Worm (Caenorhabditis elegans): Measurements from ENCODE around the gene cit-1.2.

The cit-1.2 gene

DNA sequence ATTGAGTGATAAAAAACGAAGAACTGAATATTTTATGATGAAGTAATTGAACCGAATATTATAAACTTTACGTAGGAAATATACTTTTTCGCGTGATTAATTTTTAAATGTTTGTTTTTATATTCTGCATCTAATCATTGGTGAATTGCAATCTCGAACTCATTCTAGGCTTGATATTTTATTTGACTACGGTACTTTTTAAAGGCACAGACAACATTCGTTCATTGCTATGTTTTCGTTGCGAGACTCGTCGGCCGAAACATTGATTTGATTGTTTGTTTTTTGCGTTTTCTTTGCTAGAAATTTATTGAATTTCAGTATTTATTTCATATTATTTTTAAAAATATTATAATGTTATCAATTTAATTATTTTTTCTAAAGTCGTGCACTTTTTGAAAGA lies 32.8 kb upstream of the cit-1.2 start, which contains the start of gene C06G4.4:
Gene C06G4.4, minus strand, starts transcription at position 36 of the 400 bp plus-strand sequence.
- TF ChIP-seq med-1 (GFP tag; optimal IDR thresholded peaks at IDR 0.05; ENCODE audit: insufficient read depth) (no peak), klf-2 (GFP tag; conservative IDR thresholded peaks at IDR 0.05) (no peak), ref-1 (GFP tag; conservative IDR thresholded peaks at IDR 0.05) (no peak), tab-1 (GFP tag; IDR thresholded peaks at IDR 0.05) (no peak), T22C8.4 (GFP tag; IDR thresholded peaks at IDR 0.05) (no peak)

DNA sequence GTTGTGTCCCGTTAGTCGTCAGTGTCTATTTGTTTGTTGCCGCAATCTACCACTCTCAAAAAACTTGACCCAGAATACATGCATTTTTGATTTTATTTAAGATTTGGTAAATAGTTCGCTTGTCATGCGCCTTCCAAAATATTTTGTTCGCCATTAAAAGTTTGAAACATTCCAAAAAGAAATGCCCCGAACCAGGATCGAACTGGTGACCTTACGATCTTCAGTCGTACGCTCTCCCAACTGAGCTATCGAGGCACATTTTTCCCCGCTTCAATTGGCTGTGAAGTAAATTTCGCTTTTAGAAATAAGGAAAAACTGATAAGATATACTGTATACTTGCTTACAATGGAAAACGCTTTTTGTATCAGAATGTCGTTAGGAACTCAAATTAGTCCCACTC lies 32.3 kb upstream of the cit-1.2 start:
- TF ChIP-seq med-1 (GFP tag; optimal IDR thresholded peaks at IDR 0.05; ENCODE audit: insufficient read depth): no peak

DNA sequence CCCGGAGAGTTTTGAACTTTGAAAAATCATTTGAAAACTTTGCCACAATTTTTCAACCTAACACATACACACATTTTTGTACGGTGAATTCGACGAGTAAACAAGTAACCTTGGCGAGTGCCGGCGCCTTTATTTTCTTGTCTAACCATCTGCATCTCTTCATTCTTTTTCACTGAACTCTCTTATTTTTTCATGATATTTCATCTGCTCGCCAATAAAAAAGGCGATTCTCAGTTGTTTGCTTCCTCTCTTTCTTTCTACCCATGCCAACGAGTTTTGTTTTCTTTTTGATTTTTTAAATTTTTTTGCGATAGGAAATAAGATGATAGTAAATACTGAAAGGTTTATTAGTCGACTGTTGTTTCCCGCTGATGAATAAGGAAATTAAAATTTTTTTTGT lies 31.8 kb upstream of the cit-1.2 start:
- TF ChIP-seq tab-1 (GFP tag; IDR thresholded peaks at IDR 0.05) (no peak), ztf-23 (GFP tag; IDR thresholded peaks at IDR 0.05) (no peak)

DNA sequence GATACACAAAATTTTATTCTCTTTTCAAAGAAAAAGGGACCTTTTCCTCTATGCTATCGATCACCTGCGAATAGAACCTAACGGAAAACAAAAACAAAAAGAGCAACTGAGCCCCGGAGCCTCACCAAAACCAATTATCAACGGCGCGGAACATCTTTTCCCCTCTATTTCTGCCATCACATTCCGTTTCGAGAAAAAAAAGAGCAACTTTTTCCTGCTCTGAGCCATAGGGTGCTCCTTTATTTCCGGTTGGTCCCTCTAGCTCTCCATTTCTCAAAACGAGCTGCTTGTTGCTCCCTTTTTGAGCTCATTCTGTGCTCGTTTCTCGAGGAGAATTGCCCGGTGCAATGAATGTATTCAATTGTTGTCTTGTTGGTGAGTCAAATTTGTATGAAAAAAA lies 30.9 kb upstream of the cit-1.2 start, which contains the start of gene clp-1:
Gene clp-1, plus strand, starts transcription at position 301 of the 400 bp plus-strand sequence.
- no peak for TF ChIP-seq ref-1 (GFP tag; conservative IDR thresholded peaks at IDR 0.05)
- no peak for TF ChIP-seq med-1 (GFP tag; optimal IDR thresholded peaks at IDR 0.05; ENCODE audit: insufficient read depth)
- TF ChIP-seq tab-1 (GFP tag; IDR thresholded peaks at IDR 0.05): no peak
- TF ChIP-seq flt-1 (GFP tag; IDR thresholded peaks at IDR 0.05): no peak
- no peak for TF ChIP-seq cog-1 (tag; optimal IDR thresholded peaks at IDR 0.05)
- TF ChIP-seq ztf-29 (GFP tag; IDR thresholded peaks at IDR 0.05): no peak
- TF ChIP-seq T22C8.4 (GFP tag; IDR thresholded peaks at IDR 0.05): no peak
- TF ChIP-seq klf-2 (GFP tag; conservative IDR thresholded peaks at IDR 0.05): no peak
- TF ChIP-seq ztf-23 (GFP tag; IDR thresholded peaks at IDR 0.05): no peak

DNA sequence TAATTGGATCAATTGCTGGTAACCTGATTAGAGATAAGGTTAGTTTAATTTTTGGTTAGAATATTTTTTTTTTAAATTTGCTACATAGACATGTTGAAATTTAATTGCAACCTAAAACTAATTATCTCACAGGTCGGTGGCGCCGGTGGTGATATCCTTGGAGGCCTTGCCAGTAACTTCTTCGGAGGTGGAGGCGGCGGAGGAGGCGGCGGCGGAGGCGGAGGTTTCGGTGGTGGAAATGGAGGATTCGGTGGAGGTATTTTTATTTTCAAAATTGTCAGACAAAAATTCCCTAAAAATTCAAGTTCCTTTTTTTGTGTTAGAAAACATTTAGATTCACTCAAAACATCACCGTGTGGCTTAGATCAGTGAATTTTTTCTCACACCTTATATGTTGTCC lies 29.3 kb upstream of the cit-1.2 start:
- no peak for TF ChIP-seq flt-1 (GFP tag; IDR thresholded peaks at IDR 0.05)
- TF ChIP-seq T22C8.4 (GFP tag; IDR thresholded peaks at IDR 0.05): no peak
- no peak for TF ChIP-seq ztf-29 (GFP tag; IDR thresholded peaks at IDR 0.05)
- no peak for TF ChIP-seq cog-1 (tag; optimal IDR thresholded peaks at IDR 0.05)
- no peak for TF ChIP-seq tab-1 (GFP tag; IDR thresholded peaks at IDR 0.05)
- no peak for TF ChIP-seq ztf-23 (GFP tag; IDR thresholded peaks at IDR 0.05)
- TF ChIP-seq ref-1 (GFP tag; conservative IDR thresholded peaks at IDR 0.05): no peak
- TF ChIP-seq klf-2 (GFP tag; conservative IDR thresholded peaks at IDR 0.05): no peak
- TF ChIP-seq med-1 (GFP tag; optimal IDR thresholded peaks at IDR 0.05; ENCODE audit: insufficient read depth): no peak

DNA sequence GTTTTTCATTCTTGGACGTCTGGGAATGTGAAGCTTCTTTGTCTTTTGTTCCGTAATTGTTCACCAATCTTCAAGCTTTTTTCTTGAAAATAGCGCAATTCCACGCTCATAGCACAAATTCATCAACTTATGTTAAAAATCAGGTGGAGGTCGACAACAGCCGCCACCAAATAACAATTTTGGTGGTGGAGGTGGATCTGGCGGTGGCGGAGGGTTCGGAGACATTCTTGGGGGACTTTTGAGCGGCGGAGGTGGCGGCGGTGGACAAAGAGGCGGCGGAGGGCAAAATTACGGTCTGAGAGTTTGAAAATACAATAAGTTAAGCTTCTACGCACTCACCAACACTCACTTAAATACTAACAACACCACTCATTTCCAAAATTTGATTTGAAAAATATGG lies 28.6 kb upstream of the cit-1.2 start:
- TF ChIP-seq tab-1 (GFP tag; IDR thresholded peaks at IDR 0.05): no peak
- TF ChIP-seq ztf-29 (GFP tag; IDR thresholded peaks at IDR 0.05): no peak
- no peak for TF ChIP-seq cog-1 (tag; optimal IDR thresholded peaks at IDR 0.05)
- no peak for TF ChIP-seq flt-1 (GFP tag; IDR thresholded peaks at IDR 0.05)
- no peak for TF ChIP-seq T22C8.4 (GFP tag; IDR thresholded peaks at IDR 0.05)
- TF ChIP-seq ref-1 (GFP tag; conservative IDR thresholded peaks at IDR 0.05): no peak
- TF ChIP-seq med-1 (GFP tag; optimal IDR thresholded peaks at IDR 0.05; ENCODE audit: insufficient read depth): no peak
- TF ChIP-seq klf-2 (GFP tag; conservative IDR thresholded peaks at IDR 0.05): no peak
- no peak for TF ChIP-seq ztf-23 (GFP tag; IDR thresholded peaks at IDR 0.05)

DNA sequence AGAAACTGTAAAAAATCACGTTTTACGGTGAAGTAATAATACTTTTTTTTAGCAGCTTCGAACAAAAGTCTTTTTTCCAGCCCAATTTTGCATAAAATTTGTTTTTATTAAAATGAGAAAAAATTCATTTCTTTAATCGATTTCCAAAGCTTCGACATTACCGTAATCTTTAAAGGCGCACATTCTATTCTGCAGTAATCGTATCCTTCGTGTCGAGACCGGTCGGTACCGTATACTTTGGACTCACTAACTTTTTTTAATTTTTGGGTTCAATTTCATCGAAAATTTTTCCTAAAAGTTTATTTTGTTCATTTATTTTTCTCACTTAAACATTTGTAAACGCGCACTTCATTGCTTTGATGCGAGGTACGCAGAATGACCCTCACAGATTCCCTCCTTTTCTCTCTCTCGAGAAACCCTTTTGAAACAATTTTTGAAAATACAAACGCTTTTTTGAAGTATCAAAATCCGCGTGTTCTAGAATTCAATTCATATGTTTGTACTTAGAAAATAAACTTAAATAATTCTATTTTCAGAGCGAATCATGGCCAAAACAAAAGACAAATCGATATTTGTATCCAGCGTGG lies 23.9 kb upstream of the cit-1.2 start, which contains the start of gene hrpk-2:
Gene hrpk-2, plus strand, starts transcription at position 537 of the 587 bp plus-strand sequence.
- TF ChIP-seq flt-1 (GFP tag; IDR thresholded peaks at IDR 0.05) (no peak), med-1 (GFP tag; optimal IDR thresholded peaks at IDR 0.05; ENCODE audit: insufficient read depth) (no peak), ref-1 (GFP tag; conservative IDR thresholded peaks at IDR 0.05) (no peak), cog-1 (tag; optimal IDR thresholded peaks at IDR 0.05) (no peak), klf-2 (GFP tag; conservative IDR thresholded peaks at IDR 0.05) (no peak), ztf-23 (GFP tag; IDR thresholded peaks at IDR 0.05) (no peak), ztf-29 (GFP tag; IDR thresholded peaks at IDR 0.05) (no peak), tab-1 (GFP tag; IDR thresholded peaks at IDR 0.05) (no peak), T22C8.4 (GFP tag; IDR thresholded peaks at IDR 0.05) (no peak)

DNA sequence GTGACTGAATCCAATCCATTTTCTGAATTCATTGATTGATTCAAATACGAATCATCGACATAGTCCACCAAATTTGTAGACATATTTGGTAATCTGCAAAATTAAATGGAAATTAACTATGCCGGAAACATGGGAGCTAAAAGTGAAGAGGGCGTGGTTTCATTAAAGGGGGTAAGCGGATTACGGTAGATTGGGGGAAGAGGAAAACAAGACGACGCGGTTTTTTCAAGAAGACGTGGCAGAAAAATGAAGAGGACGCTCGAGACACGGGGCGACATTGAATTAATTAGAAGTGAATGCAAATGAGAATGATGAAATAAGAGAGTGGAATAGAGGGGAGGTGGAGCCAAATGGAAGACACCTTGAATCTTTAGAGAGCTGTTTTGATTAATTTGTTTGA lies 14.2 kb upstream of the cit-1.2 start, which contains the start of gene npr-17:
Gene npr-17, minus strand, starts transcription at position 101 of the 400 bp plus-strand sequence.
- TF ChIP-seq cog-1 (tag; optimal IDR thresholded peaks at IDR 0.05) (no peak), ztf-29 (GFP tag; IDR thresholded peaks at IDR 0.05) (no peak), ztf-23 (GFP tag; IDR thresholded peaks at IDR 0.05) (no peak), flt-1 (GFP tag; IDR thresholded peaks at IDR 0.05) (no peak), tab-1 (GFP tag; IDR thresholded peaks at IDR 0.05) (no peak), ref-1 (GFP tag; conservative IDR thresholded peaks at IDR 0.05) (no peak), klf-2 (GFP tag; conservative IDR thresholded peaks at IDR 0.05) (no peak), med-1 (GFP tag; optimal IDR thresholded peaks at IDR 0.05; ENCODE audit: insufficient read depth) (no peak)

DNA sequence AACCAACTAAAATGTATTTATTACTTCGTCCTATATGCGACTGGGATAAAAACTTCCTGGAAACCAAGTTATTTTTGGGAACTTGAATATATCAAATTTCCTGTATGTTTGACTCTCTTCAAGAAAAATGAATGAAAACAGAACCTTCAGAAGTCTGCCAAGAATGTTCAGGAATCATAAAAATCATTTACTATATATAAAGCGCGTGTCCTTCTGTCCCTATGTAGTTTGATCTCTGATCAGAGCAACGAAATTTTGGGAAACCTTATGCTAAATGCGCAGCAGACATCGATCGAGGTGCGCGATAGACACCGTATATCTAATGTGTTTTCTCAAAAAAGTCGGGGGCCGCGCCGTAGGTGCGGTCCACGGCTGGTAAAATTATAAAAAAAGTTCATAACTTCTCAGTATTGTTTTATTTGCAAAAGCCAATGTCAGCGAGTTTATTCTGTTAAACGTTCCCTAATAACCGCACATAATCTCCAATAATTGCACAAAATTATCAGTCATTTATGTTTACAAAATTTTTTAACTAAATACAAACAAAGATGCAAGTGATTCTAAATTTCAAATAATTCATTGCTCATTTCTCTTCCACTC lies 13.0 kb upstream of the cit-1.2 start:
- TF ChIP-seq ref-1 (GFP tag; conservative IDR thresholded peaks at IDR 0.05) (no peak), ztf-23 (GFP tag; IDR thresholded peaks at IDR 0.05) (no peak), flt-1 (GFP tag; IDR thresholded peaks at IDR 0.05) (no peak), T22C8.4 (GFP tag; IDR thresholded peaks at IDR 0.05) (no peak), ztf-29 (GFP tag; IDR thresholded peaks at IDR 0.05) (no peak), tab-1 (GFP tag; IDR thresholded peaks at IDR 0.05) (no peak), klf-2 (GFP tag; conservative IDR thresholded peaks at IDR 0.05) (no peak), cog-1 (tag; optimal IDR thresholded peaks at IDR 0.05) (no peak), med-1 (GFP tag; optimal IDR thresholded peaks at IDR 0.05; ENCODE audit: insufficient read depth) (no peak)

DNA sequence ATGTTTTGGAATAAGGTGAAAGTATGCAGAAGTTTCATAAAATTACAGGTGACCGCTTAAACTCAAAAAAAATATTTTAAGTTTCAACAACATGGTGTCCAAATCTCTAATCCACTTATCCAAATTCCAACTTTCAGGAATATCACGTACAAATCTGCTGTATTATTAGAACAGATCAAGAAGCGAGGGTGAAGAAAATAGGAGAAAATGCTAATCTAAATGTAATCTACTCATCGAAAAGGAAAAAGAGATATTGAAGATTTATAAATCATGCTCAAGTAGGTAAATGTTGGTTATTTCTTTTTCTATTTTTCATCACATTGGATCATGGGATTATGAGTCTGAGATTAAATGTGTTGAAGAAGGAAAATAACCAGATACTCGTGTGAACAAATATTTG lies 9.0 kb upstream of the cit-1.2 start:
- TF ChIP-seq flt-1 (GFP tag; IDR thresholded peaks at IDR 0.05) (no peak), ztf-23 (GFP tag; IDR thresholded peaks at IDR 0.05) (no peak), med-1 (GFP tag; optimal IDR thresholded peaks at IDR 0.05; ENCODE audit: insufficient read depth) (no peak), ref-1 (GFP tag; conservative IDR thresholded peaks at IDR 0.05) (no peak), tab-1 (GFP tag; IDR thresholded peaks at IDR 0.05) (no peak), T22C8.4 (GFP tag; IDR thresholded peaks at IDR 0.05) (no peak), klf-2 (GFP tag; conservative IDR thresholded peaks at IDR 0.05) (no peak), ztf-29 (GFP tag; IDR thresholded peaks at IDR 0.05) (no peak), cog-1 (tag; optimal IDR thresholded peaks at IDR 0.05) (no peak)

All from whole organism, midembryonic.